Worm (Caenorhabditis elegans): Measurements from ENCODE around the gene C08B6.2.

Gene C08B6.2

DNA sequence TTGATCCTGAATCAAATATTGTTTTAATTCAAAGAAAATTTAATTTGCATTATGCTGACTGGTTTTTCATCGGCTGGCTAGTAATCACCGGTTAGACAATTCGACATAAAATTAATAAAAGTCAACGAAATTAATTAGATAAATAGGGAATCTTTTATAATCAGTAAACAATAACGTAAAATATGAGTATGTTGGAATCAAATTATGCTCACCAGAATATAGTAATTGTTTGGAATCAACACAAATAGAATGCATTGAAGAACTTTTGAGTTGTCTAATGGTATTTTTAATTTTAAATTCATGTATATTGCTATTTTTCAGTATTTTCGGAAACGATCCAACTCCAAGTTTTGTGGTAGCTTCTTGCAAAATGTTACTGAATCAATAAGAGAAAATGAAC is at the start of gene C08B6.2:
Gene C08B6.2, plus strand, starts transcription at position 301 of the 400 bp plus-strand sequence.
- TF ChIP-seq cog-1 (tag; optimal IDR thresholded peaks at IDR 0.05), result no peak
- no peak for TF ChIP-seq ztf-29 (GFP tag; IDR thresholded peaks at IDR 0.05)
- no peak for TF ChIP-seq tab-1 (GFP tag; IDR thresholded peaks at IDR 0.05)
- no peak for TF ChIP-seq ref-1 (GFP tag; conservative IDR thresholded peaks at IDR 0.05)
- TF ChIP-seq klf-2 (GFP tag; conservative IDR thresholded peaks at IDR 0.05), result no peak
- TF ChIP-seq ztf-23 (GFP tag; IDR thresholded peaks at IDR 0.05), result no peak
- no peak for TF ChIP-seq med-1 (GFP tag; optimal IDR thresholded peaks at IDR 0.05; ENCODE audit: insufficient read depth)
- no peak for TF ChIP-seq flt-1 (GFP tag; IDR thresholded peaks at IDR 0.05)
- TF ChIP-seq T22C8.4 (GFP tag; IDR thresholded peaks at IDR 0.05), result no peak

ce11 chrV:10058748-10059147 is 46.8 kb upstream of the C08B6.2 start:
- no peak for TF ChIP-seq cog-1 (tag; optimal IDR thresholded peaks at IDR 0.05)
- TF ChIP-seq ref-1 (GFP tag; conservative IDR thresholded peaks at IDR 0.05), result no peak
- TF ChIP-seq flt-1 (GFP tag; IDR thresholded peaks at IDR 0.05), result no peak
- TF ChIP-seq klf-2 (GFP tag; conservative IDR thresholded peaks at IDR 0.05), result no peak
- no peak for TF ChIP-seq T22C8.4 (GFP tag; IDR thresholded peaks at IDR 0.05)
- no peak for TF ChIP-seq ztf-23 (GFP tag; IDR thresholded peaks at IDR 0.05)
- no peak for TF ChIP-seq med-1 (GFP tag; optimal IDR thresholded peaks at IDR 0.05; ENCODE audit: insufficient read depth)
- TF ChIP-seq ztf-29 (GFP tag; IDR thresholded peaks at IDR 0.05), result no peak
- no peak for TF ChIP-seq tab-1 (GFP tag; IDR thresholded peaks at IDR 0.05)

- no peak for TF ChIP-seq med-1 (GFP tag; optimal IDR thresholded peaks at IDR 0.05; ENCODE audit: insufficient read depth)
- no peak for TF ChIP-seq ztf-29 (GFP tag; IDR thresholded peaks at IDR 0.05)
- TF ChIP-seq tab-1 (GFP tag; IDR thresholded peaks at IDR 0.05), result no peak
- no peak for TF ChIP-seq ref-1 (GFP tag; conservative IDR thresholded peaks at IDR 0.05)
Observed at ce11 chrV:10060039-10060438, 45.5 kb upstream of the C08B6.2 start.

- TF ChIP-seq cog-1 (tag; optimal IDR thresholded peaks at IDR 0.05), result no peak
- TF ChIP-seq med-1 (GFP tag; optimal IDR thresholded peaks at IDR 0.05; ENCODE audit: insufficient read depth), result no peak
- TF ChIP-seq T22C8.4 (GFP tag; IDR thresholded peaks at IDR 0.05), result no peak
- TF ChIP-seq ref-1 (GFP tag; conservative IDR thresholded peaks at IDR 0.05), result no peak
Observed at ce11 chrV:10064221-10064620, 41.3 kb upstream of the C08B6.2 start, which contains the start of gene fipr-13. Gene fipr-13 (plus strand): TSS chrV:10064521.

ce11 chrV:10065679-10066078 is 39.8 kb upstream of the C08B6.2 start:
- no peak for TF ChIP-seq T22C8.4 (GFP tag; IDR thresholded peaks at IDR 0.05)
- TF ChIP-seq cog-1 (tag; optimal IDR thresholded peaks at IDR 0.05), result no peak
- no peak for TF ChIP-seq ztf-29 (GFP tag; IDR thresholded peaks at IDR 0.05)
- no peak for TF ChIP-seq flt-1 (GFP tag; IDR thresholded peaks at IDR 0.05)
- TF ChIP-seq tab-1 (GFP tag; IDR thresholded peaks at IDR 0.05), result no peak
- TF ChIP-seq klf-2 (GFP tag; conservative IDR thresholded peaks at IDR 0.05), result no peak
- TF ChIP-seq ztf-23 (GFP tag; IDR thresholded peaks at IDR 0.05), result no peak
- no peak for TF ChIP-seq ref-1 (GFP tag; conservative IDR thresholded peaks at IDR 0.05)
- no peak for TF ChIP-seq med-1 (GFP tag; optimal IDR thresholded peaks at IDR 0.05; ENCODE audit: insufficient read depth)

- TF ChIP-seq T22C8.4 (GFP tag; IDR thresholded peaks at IDR 0.05), result no peak
- TF ChIP-seq klf-2 (GFP tag; conservative IDR thresholded peaks at IDR 0.05), result no peak
- no peak for TF ChIP-seq cog-1 (tag; optimal IDR thresholded peaks at IDR 0.05)
- TF ChIP-seq med-1 (GFP tag; optimal IDR thresholded peaks at IDR 0.05; ENCODE audit: insufficient read depth), result no peak
- no peak for TF ChIP-seq ref-1 (GFP tag; conservative IDR thresholded peaks at IDR 0.05)
- TF ChIP-seq ztf-23 (GFP tag; IDR thresholded peaks at IDR 0.05), result no peak
- no peak for TF ChIP-seq flt-1 (GFP tag; IDR thresholded peaks at IDR 0.05)
- no peak for TF ChIP-seq tab-1 (GFP tag; IDR thresholded peaks at IDR 0.05)
- no peak for TF ChIP-seq ztf-29 (GFP tag; IDR thresholded peaks at IDR 0.05)
Observed at ce11 chrV:10066769-10067168, 38.7 kb upstream of the C08B6.2 start, which contains the start of gene npr-39. Gene npr-39 (plus strand): TSS chrV:10067069.

DNA sequence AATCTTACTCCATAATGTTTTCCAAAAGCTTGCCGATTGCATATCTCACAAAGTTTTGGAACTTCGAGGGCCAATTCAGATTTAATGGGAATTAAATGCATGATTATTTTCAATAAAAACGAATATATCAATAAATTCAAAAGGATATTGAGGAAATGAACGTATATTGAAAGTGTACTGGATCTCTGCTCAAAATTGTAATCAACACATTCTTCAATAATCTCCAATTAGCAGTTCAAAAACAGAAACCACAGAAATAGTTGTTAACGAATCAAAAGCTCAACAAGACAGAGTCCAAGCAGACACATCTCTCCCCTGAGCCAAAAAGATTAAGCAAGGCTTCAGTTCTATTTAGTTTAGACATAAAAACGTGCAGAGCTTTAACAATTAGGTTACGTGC is 35.0 kb upstream of the C08B6.2 start, which contains the start of gene nhr-192:
Gene nhr-192, minus strand, starts transcription at position 101 of the 400 bp plus-strand sequence.
- no peak for TF ChIP-seq T22C8.4 (GFP tag; IDR thresholded peaks at IDR 0.05)
- TF ChIP-seq tab-1 (GFP tag; IDR thresholded peaks at IDR 0.05), result no peak
- no peak for TF ChIP-seq ztf-29 (GFP tag; IDR thresholded peaks at IDR 0.05)
- no peak for TF ChIP-seq ztf-23 (GFP tag; IDR thresholded peaks at IDR 0.05)
- no peak for TF ChIP-seq ref-1 (GFP tag; conservative IDR thresholded peaks at IDR 0.05)
- no peak for TF ChIP-seq cog-1 (tag; optimal IDR thresholded peaks at IDR 0.05)
- no peak for TF ChIP-seq med-1 (GFP tag; optimal IDR thresholded peaks at IDR 0.05; ENCODE audit: insufficient read depth)
- TF ChIP-seq klf-2 (GFP tag; conservative IDR thresholded peaks at IDR 0.05), result no peak
- TF ChIP-seq flt-1 (GFP tag; IDR thresholded peaks at IDR 0.05), result no peak

DNA sequence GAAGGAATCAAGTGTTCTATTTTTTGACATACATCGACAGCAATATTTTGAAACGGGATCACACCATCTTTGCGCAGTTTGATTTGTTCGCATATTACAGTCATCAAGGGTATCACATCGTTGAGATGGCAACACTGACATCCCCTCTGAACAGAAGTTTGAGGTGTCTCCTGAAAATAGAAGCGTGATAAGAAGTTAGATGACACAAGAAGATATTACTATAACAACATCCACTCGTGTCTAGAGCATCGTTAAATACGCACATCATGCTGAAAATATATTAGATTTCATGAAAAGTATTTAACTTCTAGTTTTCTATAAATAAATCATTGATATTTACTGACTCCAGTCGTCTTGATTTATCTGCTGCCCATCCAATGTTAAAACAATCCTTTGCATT is 32.8 kb upstream of the C08B6.2 start:
- no peak for TF ChIP-seq ztf-23 (GFP tag; IDR thresholded peaks at IDR 0.05)
- no peak for TF ChIP-seq klf-2 (GFP tag; conservative IDR thresholded peaks at IDR 0.05)
- TF ChIP-seq cog-1 (tag; optimal IDR thresholded peaks at IDR 0.05), result no peak
- no peak for TF ChIP-seq med-1 (GFP tag; optimal IDR thresholded peaks at IDR 0.05; ENCODE audit: insufficient read depth)
- TF ChIP-seq tab-1 (GFP tag; IDR thresholded peaks at IDR 0.05), result no peak
- TF ChIP-seq ztf-29 (GFP tag; IDR thresholded peaks at IDR 0.05), result no peak
- TF ChIP-seq ref-1 (GFP tag; conservative IDR thresholded peaks at IDR 0.05), result no peak
- no peak for TF ChIP-seq T22C8.4 (GFP tag; IDR thresholded peaks at IDR 0.05)
- TF ChIP-seq flt-1 (GFP tag; IDR thresholded peaks at IDR 0.05), result no peak

ce11 chrV:10073793-10074192 is 31.7 kb upstream of the C08B6.2 start, which contains the start of gene F57A8.6:
Gene F57A8.6 (minus strand): TSS chrV:10073893.
- TF ChIP-seq klf-2 (GFP tag; conservative IDR thresholded peaks at IDR 0.05) (no peak), tab-1 (GFP tag; IDR thresholded peaks at IDR 0.05) (no peak), ztf-29 (GFP tag; IDR thresholded peaks at IDR 0.05) (no peak), ref-1 (GFP tag; conservative IDR thresholded peaks at IDR 0.05) (no peak), cog-1 (tag; optimal IDR thresholded peaks at IDR 0.05) (no peak), med-1 (GFP tag; optimal IDR thresholded peaks at IDR 0.05; ENCODE audit: insufficient read depth) (no peak)

DNA sequence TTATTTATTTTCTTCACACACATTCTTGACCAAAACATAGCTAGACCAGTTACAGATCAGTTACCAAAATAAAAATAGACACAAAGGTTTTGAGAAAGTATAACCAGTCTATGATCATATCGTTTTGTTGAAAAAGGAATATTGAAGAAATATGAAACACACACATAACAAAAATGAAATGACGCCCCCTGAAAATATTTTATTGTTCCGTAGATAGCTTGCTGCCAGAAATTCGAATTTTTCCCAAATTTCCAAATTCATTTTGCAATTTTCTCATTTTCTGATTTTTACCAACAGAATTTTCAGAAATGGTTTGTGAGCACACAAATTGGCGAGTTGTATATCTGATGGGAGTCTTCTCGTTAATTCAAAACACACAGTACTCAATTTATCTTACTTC is 30.1 kb upstream of the C08B6.2 start, which contains the start of gene F57A8.7:
Gene F57A8.7, plus strand, starts transcription at position 301 of the 400 bp plus-strand sequence.
- TF ChIP-seq klf-2 (GFP tag; conservative IDR thresholded peaks at IDR 0.05) (no peak), med-1 (GFP tag; optimal IDR thresholded peaks at IDR 0.05; ENCODE audit: insufficient read depth) (no peak), ztf-29 (GFP tag; IDR thresholded peaks at IDR 0.05) (no peak), ref-1 (GFP tag; conservative IDR thresholded peaks at IDR 0.05) (no peak), ztf-23 (GFP tag; IDR thresholded peaks at IDR 0.05) (no peak)

Measured in whole organism, midembryonic.